Worm (Caenorhabditis elegans): Measurements from ENCODE around the gene Y105C5B.1418.

DNA sequence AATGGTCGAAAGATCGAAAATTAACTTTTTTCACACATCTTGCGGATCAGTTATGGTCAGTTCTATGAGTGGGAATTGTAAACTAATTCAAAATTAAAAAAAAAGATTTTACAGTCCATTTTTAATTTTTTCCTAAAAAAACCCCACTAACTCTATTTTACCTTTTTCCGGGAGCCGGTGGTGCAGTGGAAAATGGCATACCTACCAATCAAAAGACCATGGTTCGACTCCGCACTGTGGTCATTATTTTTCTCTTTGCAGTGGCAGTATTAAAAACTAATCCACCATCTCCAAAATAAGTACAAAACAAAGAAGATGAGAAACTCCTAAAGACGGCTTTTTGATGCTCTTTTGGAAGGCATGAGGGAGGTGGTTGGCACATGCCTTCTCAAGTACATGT is 31.2 kb downstream of the Y105C5B.1418 start:
- TF ChIP-seq rpc-1 (optimal IDR thresholded peaks at IDR 0.05) (peak; percentile 10), rpc-1 (tag; optimal IDR thresholded peaks at IDR 0.05) (peak; percentile 65), ama-1 (optimal IDR thresholded peaks at IDR 0.05) (no peak), ama-1 (GFP tag; optimal IDR thresholded peaks at IDR 0.05) (no peak), F49E8.2 (tag; optimal IDR thresholded peaks at IDR 0.05; ENCODE audit: insufficient read depth) (no peak), cebp-1 (GFP tag; IDR thresholded peaks at IDR 0.05) (no peak), cebp-1 (tag; optimal IDR thresholded peaks at IDR 0.05) (no peak), athp-1 (tag; optimal IDR thresholded peaks at IDR 0.05) (no peak), Y53F4B.3 (GFP tag; IDR thresholded peaks at IDR 0.05) (no peak), nfya-2 (GFP tag; IDR thresholded peaks at IDR 0.05) (no peak), let-607 (tag; optimal IDR thresholded peaks at IDR 0.05) (no peak), attf-5 (GFP tag; optimal IDR thresholded peaks at IDR 0.05) (no peak), him-1 (tag; optimal IDR thresholded peaks at IDR 0.05) (no peak), madf-6 (GFP tag; IDR thresholded peaks at IDR 0.05) (no peak)
